Worm (Caenorhabditis elegans) whole organism, late embryonic: ENCODE results near the gene Y38H6C.8.

Experiments
- F13H6.1 ChIP-seq: sonication (generic microtip); optimal IDR thresholded peaks from 2 replicates; lab custom pipeline; 2016; ENCODE audit warnings: missing genetic modification characterization, missing compliant biosample characterization
- K02D7.2 ChIP-seq: sonication (generic microtip); optimal IDR thresholded peaks from 2 replicates; lab custom pipeline; 2017; ENCODE audit warnings: mild to moderate bottlenecking, missing genetic modification characterization, missing compliant biosample characterization
- ama-1 ChIP-seq: fragments of 150-350 bp; optimal IDR thresholded peaks from 2 replicates; lab custom pipeline; 2014
- ceh-19 ChIP-seq: fragments of 200-800 bp; sonication (Bioruptor generic); optimal IDR thresholded peaks from 2 replicates; lab custom pipeline; 2018; ENCODE audit warnings: mild to moderate bottlenecking, missing genetic modification characterization, missing compliant biosample characterization
- ceh-9 ChIP-seq: sonication (generic microtip); optimal IDR thresholded peaks from 2 replicates; lab custom pipeline; 2016; ENCODE audit warnings: mild to moderate bottlenecking, missing genetic modification characterization, inconsistent platforms, missing compliant biosample characterization
- dve-1 ChIP-seq: sonication (generic microtip); optimal IDR thresholded peaks from 2 replicates; lab custom pipeline; 2017; ENCODE audit warnings: antibody characterized with exemption, mild to moderate bottlenecking, missing genetic modification characterization, missing compliant biosample characterization
- ets-4 ChIP-seq: sonication (generic microtip); optimal IDR thresholded peaks from 2 replicates; lab custom pipeline; 2016; ENCODE audit warnings: missing genetic modification characterization, missing compliant biosample characterization
- lin-11 ChIP-seq: fragments of 200-800 bp; sonication (Bioruptor generic); optimal IDR thresholded peaks from 2 replicates; lab custom pipeline; 2018; ENCODE audit warnings: mild to moderate bottlenecking, missing genetic modification characterization, missing compliant biosample characterization
- nhr-11 ChIP-seq: fragments of 150-350 bp; optimal IDR thresholded peaks from 2 replicates; lab custom pipeline; 2014; ENCODE audit warnings: missing biosample characterization, missing genetic modification characterization
- pha-4 ChIP-seq: fragments of 150-350 bp; optimal IDR thresholded peaks from 2 replicates; lab custom pipeline; 2018; ENCODE audit warnings: missing biosample characterization, missing genetic modification reagents, missing genetic modification characterization
- pqm-1 ChIP-seq: sonication (generic microtip); optimal IDR thresholded peaks from 2 replicates; lab custom pipeline; 2016; ENCODE audit warnings: missing genetic modification characterization, missing compliant biosample characterization
- ref-2 ChIP-seq: sonication (generic microtip); optimal IDR thresholded peaks from 2 replicates; lab custom pipeline; 2016; ENCODE audit warnings: missing genetic modification characterization, missing compliant biosample characterization
- sdc-2 ChIP-seq: sonication (generic microtip); optimal IDR thresholded peaks from 2 replicates; lab custom pipeline; 2016; ENCODE audit warnings: missing genotype, missing genetic modification characterization, missing compliant biosample characterization
- ttx-3 ChIP-seq: sonication (generic microtip); optimal IDR thresholded peaks from 2 replicates; lab custom pipeline; 2016; ENCODE audit warnings: missing genetic modification reagents, missing genetic modification characterization, missing compliant biosample characterization

ce11 chrV:20476514-20476913 is 37.2 kb upstream of the Y38H6C.8 start:
- TF ChIP-seq nhr-11 (tag; lab: Kevin White, UChicago) (no peak), K02D7.2 (tag; lab: Kevin White, UChicago) (no peak), dve-1 (tag; lab: Kevin White, UChicago) (no peak), ref-2 (tag; lab: Kevin White, UChicago) (no peak), pqm-1 (tag; lab: Kevin White, UChicago) (no peak), ama-1 (lab: Kevin White, UChicago) (no peak), ets-4 (no peak), pha-4 (tag; lab: Kevin White, UChicago) (no peak), ceh-19 (no peak), lin-11 (tag; lab: Kevin White, UChicago) (no peak), F13H6.1 (tag; lab: Kevin White, UChicago) (no peak), ceh-9 (tag; lab: Kevin White, UChicago) (no peak), ttx-3 (tag; lab: Kevin White, UChicago) (no peak), sdc-2 (no peak)
